Worm (Caenorhabditis elegans): ENCODE measurements around the gene pgap-2.

The pgap-2 gene

DNA sequence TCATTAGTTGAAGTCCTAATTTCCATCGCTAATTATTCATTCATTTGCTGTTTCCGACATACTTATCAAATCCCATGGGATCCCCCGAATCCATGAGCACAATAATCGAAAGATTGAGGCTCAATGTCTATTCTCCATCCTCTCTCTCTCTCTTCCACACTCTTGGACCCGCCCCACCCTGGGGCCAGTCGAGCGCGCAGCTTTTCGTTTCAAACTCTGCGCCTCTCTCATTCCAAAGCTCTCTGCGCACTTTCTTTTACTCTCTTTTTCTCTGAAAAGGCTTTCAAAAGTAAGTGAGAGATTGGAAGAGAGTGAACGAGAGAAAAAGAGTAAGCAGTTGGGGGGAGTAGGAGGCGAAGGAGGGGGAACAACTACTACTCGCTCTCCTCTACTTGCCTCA lies 16.4 kb downstream of the pgap-2 start, which contains the start of gene acy-1 (continued):
- TF ChIP-seq unc-98 (GFP tag; IDR thresholded peaks at IDR 0.05) (peak; percentile 46; the same call in 1 of the 2 replicates), unc-30 (tag; optimal IDR thresholded peaks at IDR 0.05) (no peak)

DNA sequence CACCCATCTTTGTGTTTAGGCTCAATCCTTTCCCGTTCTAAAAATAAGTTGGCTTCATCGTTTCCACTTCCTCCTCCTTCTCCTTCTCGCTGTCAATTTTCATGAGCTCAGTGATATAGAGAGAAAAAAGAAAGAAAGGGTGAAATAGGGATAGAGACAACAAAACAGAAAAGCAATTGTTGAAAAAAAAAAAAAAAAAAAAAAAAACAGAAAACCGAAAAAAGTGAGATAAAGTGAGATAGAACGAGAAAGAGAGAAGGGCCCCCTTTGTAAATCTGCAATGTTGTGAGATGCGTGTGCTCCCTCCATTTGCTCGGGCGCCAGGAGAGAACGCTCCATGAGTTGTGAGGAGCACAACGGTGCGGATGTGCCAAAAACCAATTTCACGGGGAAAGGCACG lies 18.6 kb downstream of the pgap-2 start:
- TF ChIP-seq lin-35 (GFP tag; optimal IDR thresholded peaks at IDR 0.05) (peak in 1 of 2 experiments; percentile 18), Y116A8C.19 (tag; optimal IDR thresholded peaks at IDR 0.05; ENCODE audit: borderline replicate concordance) (no peak), F16B12.6 (tag; optimal IDR thresholded peaks at IDR 0.05) (no peak), skn-1 (tag; optimal IDR thresholded peaks at IDR 0.05) (no peak), lir-3 (tag; optimal IDR thresholded peaks at IDR 0.05; ENCODE audit: poor library complexity) (no peak), dsc-1 (tag; optimal IDR thresholded peaks at IDR 0.05) (peak; percentile 8), C04F5.9 (tag; optimal IDR thresholded peaks at IDR 0.05) (no peak), nhr-20 (tag; optimal IDR thresholded peaks at IDR 0.05) (no peak), nhr-77 (tag; optimal IDR thresholded peaks at IDR 0.05) (no peak), efl-1 (optimal IDR thresholded peaks at IDR 0.05) (peak in 1 of 2 experiments; percentile 18), efl-1 (GFP tag; optimal IDR thresholded peaks at IDR 0.05 in 1 of 2) (peak in 1 of 2 experiments; percentile 14), lin-14 (GFP tag; optimal IDR thresholded peaks at IDR 0.05) (peak; percentile 69), dpl-1 (GFP tag; optimal IDR thresholded peaks at IDR 0.05) (peak in 1 of 3 experiments; percentile 6), nhr-84 (tag; optimal IDR thresholded peaks at IDR 0.05) (no peak), lsy-2 (tag; optimal IDR thresholded peaks at IDR 0.05) (peak in 1 of 2 experiments; percentile 46), pag-3 (tag; optimal IDR thresholded peaks at IDR 0.05; ENCODE audit: borderline replicate concordance, insufficient read depth) (no peak), mep-1 (tag; optimal IDR thresholded peaks at IDR 0.05) (peak; percentile 58), nhr-71 (tag; optimal IDR thresholded peaks at IDR 0.05) (peak; percentile 50), tlp-1 (tag; optimal IDR thresholded peaks at IDR 0.05) (no peak), zip-4 (GFP tag; optimal IDR thresholded peaks at IDR 0.05) (no peak), isw-1 (GFP tag; IDR thresholded peaks at IDR 0.05) (no peak), mef-2 (tag; optimal IDR thresholded peaks at IDR 0.05) (peak; percentile 26)

DNA sequence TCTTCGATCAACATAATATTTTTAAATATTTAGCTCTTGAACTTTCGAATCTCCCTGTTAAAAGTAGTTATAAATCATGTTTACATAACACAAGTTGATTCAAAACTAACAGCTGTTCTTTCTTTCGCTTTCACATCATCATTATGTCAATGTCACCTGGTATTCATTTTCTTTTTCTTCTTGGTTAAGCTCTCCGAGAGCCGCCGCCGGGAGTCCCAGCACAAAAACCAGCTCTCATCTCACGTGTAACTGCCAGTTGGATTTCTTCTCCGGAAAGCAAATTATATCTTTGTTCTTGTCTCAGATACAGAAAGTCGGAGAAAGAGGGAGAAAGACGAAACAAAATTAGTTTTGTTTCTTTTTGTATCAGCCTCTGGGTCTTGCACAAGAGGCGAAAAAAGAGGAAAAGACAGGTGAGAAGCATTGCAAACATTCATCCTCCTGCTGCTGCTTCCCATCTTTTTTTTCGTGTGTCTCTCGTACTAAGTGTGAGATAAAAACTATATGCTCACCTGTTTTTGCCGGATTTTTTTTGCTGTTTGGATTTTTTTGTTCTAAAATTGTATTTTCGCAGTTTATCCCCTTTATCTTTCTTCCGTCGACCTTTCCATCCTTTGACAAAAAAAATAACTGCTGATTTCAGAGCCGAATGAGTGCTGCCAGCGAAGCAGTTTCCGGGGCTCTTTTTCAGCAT lies 26.1 kb downstream of the pgap-2 start, which contains the start of gene F17C8.3:
F17C8.3 (plus strand) TSS at position 644 of the 694 bp plus-strand sequence.
- TF ChIP-seq unc-86 (tag; optimal IDR thresholded peaks at IDR 0.05) (no peak), nhr-20 (tag; optimal IDR thresholded peaks at IDR 0.05) (peak; percentile 30), mdl-1 (tag; optimal IDR thresholded peaks at IDR 0.05) (peak in 1 of 2 experiments; percentile 19), ztf-11 (tag; optimal IDR thresholded peaks at IDR 0.05) (no peak), sox-4 (tag; optimal IDR thresholded peaks at IDR 0.05) (no peak), mab-9 (GFP tag; IDR thresholded peaks at IDR 0.05) (no peak), blmp-1 (tag; optimal IDR thresholded peaks at IDR 0.05) (no peak), ces-1 (GFP tag; optimal IDR thresholded peaks at IDR 0.05) (no peak), lir-3 (tag; optimal IDR thresholded peaks at IDR 0.05; ENCODE audit: poor library complexity) (no peak), fkh-10 (GFP tag; optimal IDR thresholded peaks at IDR 0.05) (no peak), ceh-90 (tag; optimal IDR thresholded peaks at IDR 0.05) (no peak), C16A3.4 (tag; optimal IDR thresholded peaks at IDR 0.05) (no peak), lin-39 (tag; optimal IDR thresholded peaks at IDR 0.05) (peak; percentile 51), efl-1 (optimal IDR thresholded peaks at IDR 0.05) (peak in 1 of 2 experiments; percentile 30), efl-1 (GFP tag; optimal IDR thresholded peaks at IDR 0.05 in 1 of 2) (no peak), isw-1 (GFP tag; IDR thresholded peaks at IDR 0.05) (no peak), unc-62 (GFP tag; optimal IDR thresholded peaks at IDR 0.05) (no peak), unc-30 (tag; optimal IDR thresholded peaks at IDR 0.05) (no peak), irx-1 (tag; optimal IDR thresholded peaks at IDR 0.05) (no peak), efl-3 (GFP tag; optimal IDR thresholded peaks at IDR 0.05) (no peak), dpl-1 (GFP tag; optimal IDR thresholded peaks at IDR 0.05) (peak in 1 of 3 experiments; percentile 5), ama-1 (optimal IDR thresholded peaks at IDR 0.05) (no peak), zag-1 (tag; optimal IDR thresholded peaks at IDR 0.05) (no peak), sptf-1 (tag; optimal IDR thresholded peaks at IDR 0.05) (no peak), lin-13 (GFP tag; optimal IDR thresholded peaks at IDR 0.05) (no peak), swsn-7 (tag; optimal IDR thresholded peaks at IDR 0.05) (peak; percentile 32), ztf-4 (tag; optimal IDR thresholded peaks at IDR 0.05) (no peak), Y116A8C.19 (tag; optimal IDR thresholded peaks at IDR 0.05; ENCODE audit: borderline replicate concordance) (no peak), pqm-1 (tag; optimal IDR thresholded peaks at IDR 0.05) (no peak), alr-1 (tag; optimal IDR thresholded peaks at IDR 0.05; ENCODE audit: borderline replicate concordance) (no peak), lin-15B (tag; optimal IDR thresholded peaks at IDR 0.05) (no peak), ceh-82 (tag; optimal IDR thresholded peaks at IDR 0.05) (no peak), nhr-47 (tag; optimal IDR thresholded peaks at IDR 0.05) (peak; percentile 14)
